Fruit fly (Drosophila melanogaster): ENCODE measurements around the gene Sgt1.

DNA sequence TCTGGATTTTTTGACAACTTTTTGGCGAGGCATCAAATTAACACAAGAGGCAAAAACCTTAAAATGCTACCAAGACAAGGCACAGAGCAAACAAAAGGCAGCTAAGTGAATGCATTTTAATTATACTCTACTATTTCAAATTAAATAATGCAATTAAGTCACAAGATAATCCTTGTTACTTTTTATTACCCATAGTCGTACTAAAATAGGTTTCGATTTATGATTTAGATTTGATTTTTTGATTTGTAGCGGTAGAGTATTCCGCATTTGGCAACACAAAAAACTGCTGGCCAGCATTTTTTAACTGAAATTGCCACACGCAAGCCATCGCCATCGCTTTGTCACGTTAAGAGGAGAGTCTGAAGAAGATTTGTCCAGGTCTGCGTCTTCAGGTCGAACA lies 22.3 kb downstream of the Sgt1 start:
- TF ChIP-seq OdsH (GFP tag; optimal IDR thresholded peaks at IDR 0.05): peak; percentile 27
- peak; percentile 51 for TF ChIP-seq h (GFP tag; optimal IDR thresholded peaks at IDR 0.05)
- no peak for TF ChIP-seq CrebA (GFP tag; optimal IDR thresholded peaks at IDR 0.05; ENCODE audit: borderline replicate concordance)
- no peak for TF ChIP-seq tai (GFP tag; optimal IDR thresholded peaks at IDR 0.05)
- TF ChIP-seq dl (GFP tag; optimal IDR thresholded peaks at IDR 0.05; ENCODE audit: insufficient read depth in 1 of 2, partially characterized antibody in 2 of 2): no peak
- peak; percentile 46 for TF ChIP-seq rgr (GFP tag; optimal IDR thresholded peaks at IDR 0.05)
- no peak for TF ChIP-seq usp (GFP tag; optimal IDR thresholded peaks at IDR 0.05)
- TF ChIP-seq psq (GFP tag; optimal IDR thresholded peaks at IDR 0.05): peak; percentile 4
- TF ChIP-seq dsf (GFP tag; optimal IDR thresholded peaks at IDR 0.05; ENCODE audit: borderline replicate concordance): no peak
- no peak for TF ChIP-seq Jra (GFP tag; optimal IDR thresholded peaks at IDR 0.05)
- peak; percentile 48 for TF ChIP-seq ey (GFP tag; optimal IDR thresholded peaks at IDR 0.05)
- peak; percentile 39 for TF ChIP-seq fru (GFP tag; optimal IDR thresholded peaks at IDR 0.05)
- TF ChIP-seq Mio (GFP tag; optimal IDR thresholded peaks at IDR 0.05): no peak
- TF ChIP-seq sage (GFP tag; optimal IDR thresholded peaks at IDR 0.05): no peak

Measured in whole organism, wandering third instar larva.